Fruit fly (Drosophila melanogaster) whole organism, adult: ENCODE measurements around the gene Sfp24Bb.

Experiments
- CG11617 ChIP-seq: fragments of 200-800 bp; sonication (Bioruptor generic); optimal IDR thresholded peaks from 2 replicates; lab custom pipeline; 2017; ENCODE audit warnings: mild to moderate bottlenecking, missing biosample characterization, missing genetic modification reagents, missing genetic modification characterization
- CG12768 ChIP-seq: fragments of 200-800 bp; sonication (Bioruptor generic); optimal IDR thresholded peaks from 2 replicates; lab custom pipeline; 2017; ENCODE audit warnings: missing biosample characterization, missing genetic modification characterization, mild to moderate bottlenecking, moderate library complexity, missing genetic modification reagents
- CG14711 ChIP-seq: fragments of 200-800 bp; sonication (Bioruptor generic); optimal IDR thresholded peaks from 2 replicates; lab custom pipeline; 2018; ENCODE audit warnings: missing biosample characterization, mild to moderate bottlenecking, missing genetic modification characterization, moderate library complexity
- CG1620 ChIP-seq: fragments of 200-800 bp; sonication (Bioruptor generic); optimal IDR thresholded peaks from 2 replicates; lab custom pipeline; 2016; ENCODE audit warnings: missing biosample characterization, missing genetic modification characterization
- CG33017 ChIP-seq: fragments of 200-800 bp; sonication (Bioruptor generic); optimal IDR thresholded peaks from 2 replicates; lab custom pipeline; 2018; ENCODE audit warnings: missing biosample characterization, mild to moderate bottlenecking, missing genetic modification characterization, moderate library complexity
- CG5204 ChIP-seq: fragments of 200-800 bp; sonication (Bioruptor generic); optimal IDR thresholded peaks from 2 replicates; lab custom pipeline; 2016; ENCODE audit warnings: missing biosample characterization, missing genetic modification characterization
- CG7045 ChIP-seq: fragments of 200-800 bp; sonication (Bioruptor generic); optimal IDR thresholded peaks from 2 replicates; lab custom pipeline; 2017; ENCODE audit warnings: missing biosample characterization, mild to moderate bottlenecking, missing genetic modification characterization
- CG7101 ChIP-seq: fragments of 200-800 bp; sonication (Bioruptor generic); optimal IDR thresholded peaks from 2 replicates; lab custom pipeline; 2018; ENCODE audit warnings: missing biosample characterization, mild to moderate bottlenecking, missing genetic modification characterization, moderate library complexity
- Clk ChIP-seq: fragments of 200-800 bp; sonication (Bioruptor generic); optimal IDR thresholded peaks from 2 replicates; lab custom pipeline; 2017; ENCODE audit warnings: missing biosample characterization, missing genetic modification characterization
- Crg-1 ChIP-seq: fragments of 200-800 bp; sonication (Bioruptor generic); optimal IDR thresholded peaks from 2 replicates; lab custom pipeline; 2016; ENCODE audit warnings: missing biosample characterization, missing genetic modification characterization
- Hr96 ChIP-seq: fragments of 200-800 bp; sonication (Bioruptor generic); optimal IDR thresholded peaks from 2 replicates; lab custom pipeline; 2016; ENCODE audit warnings: missing biosample characterization, missing genetic modification characterization
- Mnt ChIP-seq: fragments of 200-800 bp; sonication (Bioruptor generic); optimal IDR thresholded peaks from 2 replicates; lab custom pipeline; 2016; ENCODE audit warnings: missing biosample characterization, mild to moderate bottlenecking, missing genetic modification characterization
- bab1 ChIP-seq: fragments of 200-800 bp; sonication (Bioruptor generic); optimal IDR thresholded peaks from 3 replicates; lab custom pipeline; 2019; ENCODE audit warnings: missing biosample characterization, mild to moderate bottlenecking, missing genetic modification characterization, moderate library complexity
- cic ChIP-seq: fragments of 200-800 bp; sonication (Bioruptor generic); optimal IDR thresholded peaks from 2 replicates; lab custom pipeline; 2017; ENCODE audit warnings: missing biosample characterization, mild to moderate bottlenecking, missing genetic modification characterization, moderate library complexity
- cnc ChIP-seq, 2 experiments: fragments of >200 bp; optimal IDR thresholded peaks; 2 replicates each; lab custom pipeline; 2017
- kay ChIP-seq: fragments of 200-800 bp; sonication (Bioruptor generic); peaks from one replicate; lab custom pipeline; 2016; ENCODE audit warnings: missing biosample characterization, missing genetic modification characterization, borderline replicate concordance
- ovo ChIP-seq: fragments of 200-800 bp; sonication (Bioruptor generic); optimal IDR thresholded peaks from 2 replicates; lab custom pipeline; 2016; ENCODE audit warnings: missing biosample characterization, missing genetic modification characterization
- pad ChIP-seq: fragments of 200-800 bp; sonication (Bioruptor generic); optimal IDR thresholded peaks from 3 replicates; lab custom pipeline; 2017; ENCODE audit warnings: missing biosample characterization, missing genetic modification characterization, mild to moderate bottlenecking, moderate library complexity, missing genetic modification reagents
- tj ChIP-seq: fragments of 200-800 bp; sonication (Bioruptor generic); optimal IDR thresholded peaks from 3 replicates; lab custom pipeline; 2017; ENCODE audit warnings: missing biosample characterization, mild to moderate bottlenecking, missing genetic modification characterization, moderate library complexity
- toe ChIP-seq: fragments of 200-800 bp; sonication (Bioruptor generic); optimal IDR thresholded peaks from 2 replicates; lab custom pipeline; 2016; ENCODE audit warnings: missing biosample characterization, missing genetic modification characterization

The Sfp24Bb gene

DNA sequence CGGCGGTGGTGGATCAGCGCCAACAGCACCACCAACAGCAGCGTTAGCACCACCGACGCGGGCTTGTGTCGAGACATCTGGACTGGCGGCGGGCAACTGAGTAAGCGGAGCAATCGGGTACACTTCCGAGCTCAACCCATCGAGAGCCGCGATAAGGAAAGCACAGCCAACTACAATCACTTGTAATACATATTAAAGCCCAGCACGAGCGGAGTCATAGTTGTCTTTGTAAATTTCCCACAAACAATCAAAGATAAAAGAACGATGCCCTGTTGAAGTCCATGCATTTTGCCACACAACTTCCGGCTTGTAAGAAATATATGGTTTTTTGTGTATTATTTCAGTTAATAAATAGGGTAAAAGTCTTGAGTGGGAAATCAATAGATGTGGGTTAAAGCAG, 37.4 kb upstream of the Sfp24Bb start, which contains the start of gene CG31777:
CG31777 (minus strand) TSS at position 101 of the 400 bp plus-strand sequence.
- no peak for TF ChIP-seq Hr96

DNA sequence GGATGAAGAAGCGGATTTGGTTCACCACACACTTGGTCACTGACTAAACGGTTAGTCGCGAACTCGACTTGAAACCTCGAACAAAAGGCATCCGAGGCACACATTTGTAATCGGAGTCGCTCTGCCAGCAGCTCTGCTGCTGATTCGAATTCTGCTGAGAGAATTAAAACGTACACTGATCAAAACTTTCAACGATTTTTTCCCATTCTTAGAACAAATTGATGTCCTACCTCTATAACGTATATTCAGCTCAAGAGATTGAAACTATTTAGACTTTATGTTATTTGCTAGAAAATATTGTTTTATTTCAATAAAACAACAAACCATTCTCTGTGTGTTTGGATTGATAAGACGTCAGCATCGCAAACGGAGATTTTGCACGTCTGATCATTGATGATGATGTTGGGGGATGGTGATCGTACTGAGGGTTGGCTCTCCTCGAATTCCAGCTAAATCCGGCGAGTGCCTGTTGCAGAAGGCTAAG, 35.9 kb upstream of the Sfp24Bb start, which contains the start of gene CG31778:
CG31778 (minus strand) TSS at position 51 of the 484 bp plus-strand sequence.
- TF ChIP-seq Mnt = peak; percentile 30
- TF ChIP-seq Crg-1 (GFP tag; lab: Kevin White, UChicago) = no peak
- TF ChIP-seq CG12768 = peak; percentile 42
- TF ChIP-seq tj = peak; percentile 36
- no peak for TF ChIP-seq Clk (GFP tag; lab: Kevin White, UChicago)
- TF ChIP-seq CG7101 (tag; lab: Kevin White, UChicago) = peak; percentile 73
- no peak for TF ChIP-seq cnc (optimal IDR thresholded peaks at IDR 0.05; lab: Kevin White, UChicago)
- peak; percentile 83 for TF ChIP-seq CG33017
- TF ChIP-seq CG14711 (tag; lab: Kevin White, UChicago) = peak; percentile 69
- TF ChIP-seq CG5204 (GFP tag; lab: Kevin White, UChicago) = peak; percentile 50
- TF ChIP-seq pad (GFP tag; lab: Kevin White, UChicago) = peak; percentile 13
- peak; percentile 6 for TF ChIP-seq CG7045 (GFP tag; lab: Kevin White, UChicago)
- TF ChIP-seq ovo (GFP tag; lab: Kevin White, UChicago) = no peak
- no peak for TF ChIP-seq cic (GFP tag; lab: Kevin White, UChicago)
- TF ChIP-seq CG11617 (GFP tag; lab: Kevin White, UChicago) = peak; percentile 24

DNA sequence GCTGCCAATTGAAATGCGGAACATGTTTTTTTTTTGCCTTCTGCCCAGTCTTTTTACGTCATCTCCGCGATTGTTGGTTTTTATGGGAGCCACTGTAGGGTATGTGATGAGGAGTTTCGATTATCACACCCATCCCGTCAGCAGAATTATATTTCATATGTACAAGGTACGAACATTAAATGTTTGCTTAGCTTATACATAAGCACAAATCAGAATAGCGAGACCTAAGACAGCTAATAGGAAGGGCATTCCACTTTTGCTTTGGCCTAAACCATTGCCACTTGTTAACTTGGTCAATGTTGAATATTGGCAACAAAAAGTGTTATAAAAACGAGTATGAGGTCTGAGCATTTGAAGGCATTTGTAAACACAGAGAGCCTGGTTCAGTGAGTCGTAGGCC, 33.7 kb upstream of the Sfp24Bb start, which contains the start of gene CG2816:
CG2816 (plus strand) TSS at position 400 of the 400 bp plus-strand sequence.
- TF ChIP-seq cnc (optimal IDR thresholded peaks at IDR 0.05; lab: Kevin White, UChicago) (no peak), kay (GFP tag; lab: Kevin White, UChicago) (peak; percentile 77), Hr96 (peak; percentile 54), CG33017 (peak; percentile 79), CG7101 (tag; lab: Kevin White, UChicago) (peak; percentile 45), CG14711 (tag; lab: Kevin White, UChicago) (peak; percentile 64), Crg-1 (GFP tag; lab: Kevin White, UChicago) (no peak), tj (peak; percentile 13), CG7045 (GFP tag; lab: Kevin White, UChicago) (peak; percentile 44), ovo (GFP tag; lab: Kevin White, UChicago) (no peak), toe (GFP tag; lab: Kevin White, UChicago) (peak; percentile 57), CG12768 (peak; percentile 64), CG5204 (GFP tag; lab: Kevin White, UChicago) (peak; percentile 69), pad (GFP tag; lab: Kevin White, UChicago) (peak; percentile 22), bab1 (GFP tag; lab: Kevin White, UChicago) (no peak), CG11617 (GFP tag; lab: Kevin White, UChicago) (no peak), Mnt (no peak), Clk (GFP tag; lab: Kevin White, UChicago) (no peak), CG1620 (GFP tag; lab: Kevin White, UChicago) (peak; percentile 7), cic (GFP tag; lab: Kevin White, UChicago) (no peak)

DNA sequence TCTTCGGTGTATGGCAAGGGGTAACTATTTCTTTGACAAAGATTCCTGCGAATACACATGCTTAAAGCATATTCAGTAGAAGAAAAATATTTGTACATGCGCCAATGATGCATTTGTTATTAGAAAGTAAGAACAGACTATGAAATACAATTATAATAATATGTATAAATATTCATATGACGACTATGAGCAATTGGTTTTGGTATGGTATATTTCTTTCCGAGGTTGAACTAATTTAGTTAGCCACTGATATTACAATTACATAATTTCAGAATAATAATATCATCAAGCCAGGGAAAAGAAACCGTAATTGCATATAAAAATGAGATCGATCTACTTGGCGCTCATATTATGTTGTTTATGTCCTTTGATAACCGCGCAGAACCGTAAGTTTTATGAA, 32.0 kb upstream of the Sfp24Bb start, which contains the start of gene CG43145:
CG43145 (plus strand) TSS at position 301 of the 400 bp plus-strand sequence.
- TF ChIP-seq CG14711 (tag; lab: Kevin White, UChicago) (no peak), ovo (GFP tag; lab: Kevin White, UChicago) (no peak), cic (GFP tag; lab: Kevin White, UChicago) (no peak), kay (GFP tag; lab: Kevin White, UChicago) (no peak), Mnt (no peak), CG1620 (GFP tag; lab: Kevin White, UChicago) (no peak), CG33017 (no peak), CG7045 (GFP tag; lab: Kevin White, UChicago) (no peak), cnc (optimal IDR thresholded peaks at IDR 0.05; lab: Kevin White, UChicago) (no peak), Hr96 (no peak)

- TF ChIP-seq Clk (GFP tag; lab: Kevin White, UChicago) (no peak), Crg-1 (GFP tag; lab: Kevin White, UChicago) (no peak), cnc (optimal IDR thresholded peaks at IDR 0.05; lab: Kevin White, UChicago) (no peak), bab1 (GFP tag; lab: Kevin White, UChicago) (no peak), CG14711 (tag; lab: Kevin White, UChicago) (no peak), CG7045 (GFP tag; lab: Kevin White, UChicago) (no peak), cic (GFP tag; lab: Kevin White, UChicago) (no peak), CG12768 (no peak), CG33017 (no peak), Mnt (no peak), CG7101 (tag; lab: Kevin White, UChicago) (no peak), CG11617 (GFP tag; lab: Kevin White, UChicago) (no peak), CG1620 (GFP tag; lab: Kevin White, UChicago) (no peak), Hr96 (no peak), pad (GFP tag; lab: Kevin White, UChicago) (no peak), toe (GFP tag; lab: Kevin White, UChicago) (no peak)
Observed at dm6 chr2L:3700990-3701389, 31.4 kb upstream of the Sfp24Bb start, which contains the start of gene CG42467. TSS of gene CG42467 (plus strand) at chr2L:3701290.

dm6 chr2L:3700374-3700773, 30.8 kb upstream of the Sfp24Bb start, which contains the start of gene Sfp24C1:
TSS of gene Sfp24C1 (plus strand) at chr2L:3700674.
- TF ChIP-seq CG1620 (GFP tag; lab: Kevin White, UChicago) (no peak), CG33017 (no peak), pad (GFP tag; lab: Kevin White, UChicago) (no peak), toe (GFP tag; lab: Kevin White, UChicago) (no peak), bab1 (GFP tag; lab: Kevin White, UChicago) (no peak), CG7101 (tag; lab: Kevin White, UChicago) (no peak), cic (GFP tag; lab: Kevin White, UChicago) (no peak), CG5204 (GFP tag; lab: Kevin White, UChicago) (no peak), ovo (GFP tag; lab: Kevin White, UChicago) (no peak), Mnt (no peak), Hr96 (no peak), CG11617 (GFP tag; lab: Kevin White, UChicago) (no peak), cnc (optimal IDR thresholded peaks at IDR 0.05; lab: Kevin White, UChicago) (no peak), kay (GFP tag; lab: Kevin White, UChicago) (no peak), Crg-1 (GFP tag; lab: Kevin White, UChicago) (no peak), Clk (GFP tag; lab: Kevin White, UChicago) (no peak), CG12768 (no peak)
